Fruit fly (Drosophila melanogaster) whole organism, embryonic: ENCODE data around the gene DopEcR.

Source experiments
- ATbp ChIP-seq: fragments of 200-800 bp; sonication (Bioruptor generic); optimal IDR thresholded peaks from 2 replicates; lab custom pipeline; 2017; ENCODE audit warnings: missing biosample characterization, mild to moderate bottlenecking, missing genetic modification characterization, missing genetic modification reagents
- Abd-B ChIP-seq: fragments of 200-800 bp; sonication (Bioruptor generic); optimal IDR thresholded peaks from 2 replicates; lab custom pipeline; 2018; ENCODE audit warnings: missing biosample characterization, mild to moderate bottlenecking, missing genetic modification characterization, moderate library complexity
- Atf6 ChIP-seq: fragments of 200-800 bp; sonication (Bioruptor generic); IDR thresholded peaks from 2 replicates; pipeline ENCODE4 v1.3.6; 2022; ENCODE audit warnings: missing biosample characterization, missing genetic modification characterization
- CG12236 ChIP-seq: fragments of 200-800 bp; sonication (Bioruptor generic); optimal IDR thresholded peaks from 2 replicates; lab custom pipeline; 2016; ENCODE audit warnings: missing biosample characterization, missing genetic modification characterization
- CG13624 ChIP-seq: fragments of 200-800 bp; sonication (Bioruptor generic); optimal IDR thresholded peaks from 2 replicates; lab custom pipeline; 2016; ENCODE audit warnings: missing biosample characterization, missing genetic modification characterization
- CG14050 ChIP-seq: fragments of 200-800 bp; sonication (Bioruptor generic); IDR thresholded peaks from 3 replicates; pipeline ENCODE4 v1.3.6; 2022; ENCODE audit warnings: missing biosample characterization, missing genetic modification characterization
- CG14441 ChIP-seq: fragments of 200-800 bp; sonication (Bioruptor generic); IDR thresholded peaks from 2 replicates; pipeline ENCODE4 v1.3.6; 2022; ENCODE audit warnings: missing biosample characterization, missing genetic modification characterization
- CG14710 ChIP-seq: fragments of 200-800 bp; sonication (Bioruptor generic); optimal IDR thresholded peaks from 3 replicates; lab custom pipeline; 2019; ENCODE audit warnings: missing biosample characterization, mild to moderate bottlenecking, missing genetic modification characterization, moderate library complexity
- CG1529 ChIP-seq: fragments of 200-800 bp; sonication (Bioruptor generic); optimal IDR thresholded peaks from 3 replicates; lab custom pipeline; 2018; ENCODE audit warnings: missing biosample characterization, missing genetic modification characterization
- CG16815 ChIP-seq: fragments of 200-800 bp; sonication (Bioruptor generic); optimal IDR thresholded peaks from 3 replicates; lab custom pipeline; 2017; ENCODE audit warnings: missing biosample characterization, mild to moderate bottlenecking, missing genetic modification characterization
- CG16863 ChIP-seq: fragments of 200-800 bp; sonication (Bioruptor generic); optimal IDR thresholded peaks from 3 replicates; lab custom pipeline; 2016; ENCODE audit warnings: missing biosample characterization, missing genetic modification characterization
- CG30431 ChIP-seq: fragments of 200-800 bp; sonication (Bioruptor generic); optimal IDR thresholded peaks from 2 replicates; lab custom pipeline; 2017; ENCODE audit warnings: missing biosample characterization, missing genetic modification characterization
- CG3163 ChIP-seq: fragments of 200-800 bp; sonication (Bioruptor generic); optimal IDR thresholded peaks from 3 replicates; lab custom pipeline; 2016; ENCODE audit warnings: missing biosample characterization, missing genetic modification characterization
- CG4404 ChIP-seq: fragments of 200-800 bp; sonication (Bioruptor generic); IDR thresholded peaks from 2 replicates; pipeline ENCODE4 v1.3.6; 2022; ENCODE audit warnings: missing biosample characterization, missing genetic modification characterization
- CG6272 ChIP-seq: fragments of 200-800 bp; sonication (Bioruptor generic); IDR thresholded peaks from 2 replicates; pipeline ENCODE4 v1.3.6; 2022; ENCODE audit warnings: missing biosample characterization, missing genetic modification characterization
- CG6683 ChIP-seq: fragments of 200-800 bp; sonication (Bioruptor generic); optimal IDR thresholded peaks from 2 replicates; lab custom pipeline; 2017; ENCODE audit warnings: missing biosample characterization, mild to moderate bottlenecking, missing genetic modification characterization, missing genetic modification reagents
- CG6854 ChIP-seq: fragments of 200-800 bp; sonication (Bioruptor generic); optimal IDR thresholded peaks from 3 replicates; lab custom pipeline; 2017; ENCODE audit warnings: missing biosample characterization, mild to moderate bottlenecking, missing genetic modification characterization
- CG7963 ChIP-seq: fragments of 200-800 bp; sonication (Bioruptor generic); IDR thresholded peaks from 3 replicates; pipeline ENCODE4 v1.3.6; 2022; ENCODE audit warnings: missing biosample characterization, missing genetic modification characterization; ENCODE audit not compliant: partially characterized antibody
- CG8388 ChIP-seq: fragments of 200-800 bp; sonication (Bioruptor generic); optimal IDR thresholded peaks from 2 replicates; lab custom pipeline; 2019; ENCODE audit warnings: missing biosample characterization, mild to moderate bottlenecking, missing genetic modification characterization, moderate library complexity
- Camta ChIP-seq: fragments of 200-800 bp; sonication (Bioruptor generic); optimal IDR thresholded peaks from 2 replicates; lab custom pipeline; 2016; ENCODE audit warnings: missing biosample characterization, missing genetic modification characterization
- Dad ChIP-seq: fragments of 200-800 bp; sonication (Bioruptor generic); optimal IDR thresholded peaks from 3 replicates; lab custom pipeline; 2016; ENCODE audit warnings: missing biosample characterization, missing genetic modification characterization
- Fer1 ChIP-seq: fragments of 200-800 bp; sonication (Bioruptor generic); optimal IDR thresholded peaks from 2 replicates; lab custom pipeline; 2017; ENCODE audit warnings: missing biosample characterization, mild to moderate bottlenecking, missing genetic modification characterization
- GATAe ChIP-seq: fragments of 200-800 bp; sonication (Bioruptor generic); conservative IDR thresholded peaks from 2 replicates; pipeline ENCODE4 v1.3.6; 2022; ENCODE audit warnings: missing biosample characterization, missing genetic modification characterization
- HmgZ ChIP-seq: fragments of 200-800 bp; sonication (Bioruptor generic); optimal IDR thresholded peaks from 2 replicates; lab custom pipeline; 2018; ENCODE audit warnings: missing biosample characterization, mild to moderate bottlenecking, missing genetic modification characterization
- Hmr ChIP-seq: fragments of 200-800 bp; sonication (Bioruptor generic); optimal IDR thresholded peaks from 3 replicates; lab custom pipeline; 2017; ENCODE audit warnings: mild to moderate bottlenecking, missing biosample characterization, missing genetic modification reagents, missing genetic modification characterization
- Hr3 ChIP-seq: fragments of 200-800 bp; sonication (Bioruptor generic); optimal IDR thresholded peaks from 3 replicates; lab custom pipeline; 2016; ENCODE audit warnings: missing biosample characterization, missing genetic modification characterization
- Hr39 ChIP-seq: fragments of >200 bp; optimal IDR thresholded peaks from 2 replicates; lab custom pipeline; 2017
- MBD-R2 ChIP-seq: fragments of 200-800 bp; sonication (Bioruptor generic); IDR thresholded peaks from 2 replicates; pipeline ENCODE4 v1.3.6; 2022; ENCODE audit warnings: missing biosample characterization, missing genetic modification characterization
- NK7.1 ChIP-seq: fragments of 200-800 bp; sonication (Bioruptor generic); optimal IDR thresholded peaks from 3 replicates; lab custom pipeline; 2016; ENCODE audit warnings: missing biosample characterization, missing genetic modification characterization
- NfI ChIP-seq: fragments of 200-800 bp; sonication (Bioruptor generic); optimal IDR thresholded peaks from 3 replicates; lab custom pipeline; 2018; ENCODE audit warnings: missing biosample characterization, mild to moderate bottlenecking, missing genetic modification characterization, moderate library complexity
- Pdp1 ChIP-seq, 2 experiments: fragments of 200-800 bp; sonication (Bioruptor generic); optimal IDR thresholded peaks; 3 replicates each; lab custom pipeline; 2016; ENCODE audit warnings: missing biosample characterization in 2 of 2, missing genetic modification characterization in 2 of 2, mild to moderate bottlenecking in 1 of 2, moderate library complexity in 1 of 2
- YL-1 ChIP-seq: fragments of 200-800 bp; sonication (Bioruptor generic); optimal IDR thresholded peaks from 3 replicates; lab custom pipeline; 2017; ENCODE audit warnings: missing biosample characterization, mild to moderate bottlenecking, missing genetic modification characterization
- abd-A ChIP-seq: fragments of 200-800 bp; sonication (Bioruptor generic); optimal IDR thresholded peaks from 3 replicates; lab custom pipeline; 2019; ENCODE audit warnings: missing biosample characterization, mild to moderate bottlenecking, missing genetic modification characterization, moderate library complexity
- bigmax ChIP-seq: fragments of 200-800 bp; sonication (Bioruptor generic); optimal IDR thresholded peaks from 2 replicates; lab custom pipeline; 2018; ENCODE audit warnings: missing biosample characterization, mild to moderate bottlenecking, missing genetic modification characterization
- br ChIP-seq: fragments of >200 bp; optimal IDR thresholded peaks from 2 replicates; lab custom pipeline; 2017
- cwo ChIP-seq: fragments of 200-800 bp; sonication (Bioruptor generic); optimal IDR thresholded peaks from 3 replicates; lab custom pipeline; 2017; ENCODE audit warnings: missing biosample characterization, missing genetic modification characterization, mild to moderate bottlenecking, moderate library complexity, missing genetic modification reagents
- fd3F ChIP-seq: fragments of 200-800 bp; sonication (Bioruptor generic); optimal IDR thresholded peaks from 2 replicates; lab custom pipeline; 2018; ENCODE audit warnings: missing biosample characterization, mild to moderate bottlenecking, missing genetic modification characterization, moderate library complexity
- fru ChIP-seq: fragments of >200 bp; optimal IDR thresholded peaks from 2 replicates; lab custom pipeline; 2017
- gfzf ChIP-seq: fragments of 200-800 bp; sonication (Bioruptor generic); optimal IDR thresholded peaks from 2 replicates; lab custom pipeline; 2016; ENCODE audit warnings: missing biosample characterization, mild to moderate bottlenecking, missing genetic modification characterization, moderate library complexity
- hth ChIP-seq: fragments of >200 bp; optimal IDR thresholded peaks from 2 replicates; lab custom pipeline; 2017; ENCODE audit warnings: inconsistent platforms
- ken ChIP-seq: fragments of 200-800 bp; sonication (Bioruptor generic); IDR thresholded peaks from 3 replicates; pipeline ENCODE4 v1.3.6; 2022; ENCODE audit warnings: missing biosample characterization, missing genetic modification characterization
- knrl ChIP-seq: fragments of 200-800 bp; sonication (Bioruptor generic); IDR thresholded peaks from 3 replicates; pipeline ENCODE4 v1.3.6; 2022; ENCODE audit warnings: missing biosample characterization, missing genetic modification characterization; ENCODE audit not compliant: partially characterized antibody
- lmd ChIP-seq: fragments of 200-800 bp; sonication (Bioruptor generic); IDR thresholded peaks from 2 replicates; pipeline ENCODE4 v1.3.6; 2022; ENCODE audit warnings: missing biosample characterization, missing genetic modification characterization
- otp ChIP-seq: fragments of 200-800 bp; sonication (Bioruptor generic); IDR thresholded peaks from 3 replicates; pipeline ENCODE4, ENCODE4 v1.3.6; 2022; ENCODE audit warnings: missing biosample characterization, missing genetic modification characterization
- sc ChIP-seq, 3 experiments: fragments of >200 bp in 2 of 3; fragments of 200-800 bp in 1 of 3; sonication (Bioruptor generic) in 1 of 3; optimal IDR thresholded peaks; 2 replicates in 2 of 3; 3 replicates in 1 of 3; lab custom pipeline; 2017; ENCODE audit warnings: mild to moderate bottlenecking in 1 of 3, missing biosample characterization in 1 of 3, missing genetic modification characterization in 1 of 3, missing genetic modification reagents in 1 of 3
- schlank ChIP-seq: fragments of 200-800 bp; sonication (Bioruptor generic); optimal IDR thresholded peaks from 2 replicates; lab custom pipeline; 2018; ENCODE audit warnings: missing biosample characterization, mild to moderate bottlenecking, missing genetic modification characterization
- sens ChIP-seq: fragments of 200-800 bp; sonication (Bioruptor generic); peaks from one replicate; lab custom pipeline; 2016; ENCODE audit warnings: missing biosample characterization, missing genetic modification characterization
- slbo ChIP-seq: fragments of 200-800 bp; sonication (Bioruptor generic); IDR thresholded peaks from 2 replicates; pipeline ENCODE4 v1.3.6; 2022; ENCODE audit warnings: missing biosample characterization, missing genetic modification characterization
- slou ChIP-seq: fragments of 200-800 bp; sonication (Bioruptor generic); optimal IDR thresholded peaks from 3 replicates; lab custom pipeline; 2016; ENCODE audit warnings: missing biosample characterization, missing genetic modification characterization
- trem ChIP-seq: fragments of 200-800 bp; optimal IDR thresholded peaks from 3 replicates; lab custom pipeline; 2019; ENCODE audit warnings: missing biosample characterization, mild to moderate bottlenecking, missing genetic modification characterization, moderate library complexity
- unc-4 ChIP-seq: fragments of 200-800 bp; sonication (Bioruptor generic); IDR thresholded peaks from 2 replicates; pipeline ENCODE4 v1.3.6; 2022; ENCODE audit warnings: missing biosample characterization, missing genetic modification characterization; ENCODE audit not compliant: partially characterized antibody
- zf30C ChIP-seq: fragments of 200-800 bp; sonication (Bioruptor generic); optimal IDR thresholded peaks from 3 replicates; lab custom pipeline; 2018; ENCODE audit warnings: missing biosample characterization, mild to moderate bottlenecking, missing genetic modification characterization

DopEcR gene

DNA sequence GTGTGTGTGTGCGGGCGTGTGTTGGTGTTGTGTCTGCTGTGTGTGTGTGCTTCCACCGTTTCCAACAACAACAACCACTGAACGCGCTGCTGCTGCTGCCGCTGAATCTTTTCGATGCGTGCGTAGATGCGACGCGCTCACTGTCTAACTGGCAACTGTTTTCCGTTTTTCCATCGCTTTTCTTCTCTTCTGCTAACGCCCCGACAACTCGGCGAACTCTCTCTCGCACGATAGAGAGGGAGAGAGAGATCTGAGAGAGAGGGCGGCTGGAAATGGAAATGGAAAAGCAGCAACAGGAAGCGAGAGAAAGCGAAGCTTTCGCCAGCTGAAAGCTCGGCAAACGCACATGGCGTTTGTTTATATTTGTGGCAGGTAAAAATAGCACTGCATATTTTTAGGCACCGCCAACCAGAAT, at the start of gene DopEcR (continued):
- no peak for TF ChIP-seq unc-4 (GFP tag; lab: Robert Waterston, UW)
- no peak for TF ChIP-seq cwo (GFP tag; lab: Kevin White, UChicago)
- TF ChIP-seq Pdp1 (GFP tag; optimal IDR thresholded peaks at IDR 0.05; lab: Kevin White, UChicago) = no peak
- TF ChIP-seq fru = no peak
- no peak for TF ChIP-seq CG14050 (GFP tag; lab: Robert Waterston, UW)
- no peak for TF ChIP-seq schlank (tag; lab: Kevin White, UChicago)
- no peak for TF ChIP-seq GATAe (GFP tag; lab: Robert Waterston, UW)
- TF ChIP-seq fd3F (GFP tag; lab: Kevin White, UChicago) = no peak
- no peak for TF ChIP-seq CG4404 (GFP tag; lab: Robert Waterston, UW)
- TF ChIP-seq CG30431 (GFP tag; lab: Kevin White, UChicago) = no peak
- no peak for TF ChIP-seq br (lab: Kevin White, UChicago)
- TF ChIP-seq slou = no peak
- no peak for TF ChIP-seq Atf6 (GFP tag; lab: Robert Waterston, UW)
- TF ChIP-seq Hr39 (lab: Kevin White, UChicago) = no peak
- no peak for TF ChIP-seq NK7.1 (GFP tag; lab: Kevin White, UChicago)
- TF ChIP-seq YL-1 = no peak
- no peak for TF ChIP-seq CG16863
- no peak for TF ChIP-seq zf30C (GFP tag; lab: Kevin White, UChicago)
- 0 out of 3 replicates have a peak, but pooled peaks have one; percentile 50 for TF ChIP-seq ken
- TF ChIP-seq CG14710 (tag; lab: Kevin White, UChicago) = no peak
- TF ChIP-seq otp = 0 out of 3 replicates have a peak, but pooled peaks have one; percentile 15
- TF ChIP-seq CG12236 (GFP tag; lab: Kevin White, UChicago) = no peak
- TF ChIP-seq Fer1 (GFP tag; lab: Kevin White, UChicago) = peak; percentile 43
- TF ChIP-seq ATbp = peak; percentile 10
- no peak for TF ChIP-seq sens
- peak; percentile 23 for TF ChIP-seq trem (tag; lab: Kevin White, UChicago)
- TF ChIP-seq CG8388 = peak; percentile 50
- TF ChIP-seq CG1529 = peak; percentile 9
- no peak for TF ChIP-seq CG6683 (GFP tag; lab: Kevin White, UChicago)
- peak; percentile 43 for TF ChIP-seq Hmr
- TF ChIP-seq sc (optimal IDR thresholded peaks at IDR 0.05; lab: Kevin White, UChicago) = no peak
- no peak for TF ChIP-seq sc (GFP tag; optimal IDR thresholded peaks at IDR 0.05; lab: Kevin White, UChicago)
- no peak for TF ChIP-seq MBD-R2 (GFP tag; lab: Robert Waterston, UW)
- TF ChIP-seq hth (lab: Kevin White, UChicago) = no peak
- TF ChIP-seq HmgZ (tag; lab: Kevin White, UChicago) = peak; percentile 21
- TF ChIP-seq Camta = no peak
- no peak for TF ChIP-seq Hr3 (GFP tag; lab: Kevin White, UChicago)
- TF ChIP-seq Dad (GFP tag; lab: Kevin White, UChicago) = no peak
- no peak for TF ChIP-seq abd-A
- TF ChIP-seq slbo (GFP tag; lab: Robert Waterston, UW) = peak; percentile 22; the same call in 1 of the 2 replicates
- TF ChIP-seq NfI = peak; percentile 17
- peak; percentile 32 for TF ChIP-seq CG6854 (GFP tag; lab: Kevin White, UChicago)
- TF ChIP-seq CG7963 = no peak
- no peak for TF ChIP-seq gfzf (GFP tag; lab: Kevin White, UChicago)
- TF ChIP-seq CG13624 = no peak
- TF ChIP-seq CG3163 (GFP tag; lab: Kevin White, UChicago) = no peak
- no peak for TF ChIP-seq bigmax (GFP tag; lab: Kevin White, UChicago)
- no peak for TF ChIP-seq CG16815 (GFP tag; lab: Kevin White, UChicago)
- no peak for TF ChIP-seq lmd (GFP tag; lab: Robert Waterston, UW)
- TF ChIP-seq CG6272 (GFP tag; lab: Robert Waterston, UW) = no peak
- TF ChIP-seq CG14441 (GFP tag; lab: Robert Waterston, UW) = no peak
- no peak for TF ChIP-seq Abd-B (GFP tag; lab: Kevin White, UChicago)
- TF ChIP-seq knrl (GFP tag; lab: Robert Waterston, UW) = no peak
